Fruit fly (Drosophila melanogaster): Measurements from ENCODE around the gene Lip4.

The Lip4 gene

dm6 chr2L:10565674-10566073 lies 38.3 kb downstream of the Lip4 start (continued):
- TF ChIP-seq CG30403 (GFP tag; optimal IDR thresholded peaks at IDR 0.05) (peak; percentile 34), CG2712 (tag; optimal IDR thresholded peaks at IDR 0.05) (peak; percentile 37), gsb-n (tag; optimal IDR thresholded peaks at IDR 0.05) (no peak), pan (optimal IDR thresholded peaks at IDR 0.05) (no peak), pan (GFP tag; optimal IDR thresholded peaks at IDR 0.05 in 1 of 2, IDR thresholded peaks at IDR 0.05 in 1 of 2) (peak in 1 of 2 experiments; percentile 52), NK7.1 (GFP tag; optimal IDR thresholded peaks at IDR 0.05) (peak; percentile 14), wdn (GFP tag; IDR thresholded peaks at IDR 0.05) (0 out of 2 replicates have a peak, but pooled peaks have one; percentile 28), Hmr (GFP tag; optimal IDR thresholded peaks at IDR 0.05) (peak; percentile 81), CG4360 (GFP tag; IDR thresholded peaks at IDR 0.05) (no peak), CG4854 (GFP tag; optimal IDR thresholded peaks at IDR 0.05) (no peak), NC2β (GFP tag; optimal IDR thresholded peaks at IDR 0.05) (no peak), CG7963 (GFP tag; IDR thresholded peaks at IDR 0.05; ENCODE audit: partially characterized antibody) (no peak), CG13894 (tag; optimal IDR thresholded peaks at IDR 0.05) (peak; percentile 67), Oaz (GFP tag; IDR thresholded peaks at IDR 0.05) (0 out of 2 replicates have a peak, but pooled peaks have one; percentile 7), Awh (GFP tag; IDR thresholded peaks at IDR 0.05) (peak; percentile 53; the same call in 1 of the 2 replicates), CG6654 (GFP tag; optimal IDR thresholded peaks at IDR 0.05) (no peak), CG15479 (GFP tag; optimal IDR thresholded peaks at IDR 0.05) (no peak), CG8478 (optimal IDR thresholded peaks at IDR 0.05) (no peak), CG15073 (GFP tag; optimal IDR thresholded peaks at IDR 0.05) (no peak), CG4282 (GFP tag; optimal IDR thresholded peaks at IDR 0.05) (peak; percentile 22), CG11695 (GFP tag; IDR thresholded peaks at IDR 0.05) (peak; percentile 42; the same call in 1 of the 3 replicates), NfI (GFP tag; optimal IDR thresholded peaks at IDR 0.05) (peak; percentile 37), phol (tag; optimal IDR thresholded peaks at IDR 0.05) (peak; percentile 6), crp (GFP tag; optimal IDR thresholded peaks at IDR 0.05) (no peak), row (GFP tag; IDR thresholded peaks at IDR 0.05) (peak; percentile 70), scrt (GFP tag; optimal IDR thresholded peaks at IDR 0.05) (peak; percentile 57), CG12769 (tag; optimal IDR thresholded peaks at IDR 0.05) (peak; percentile 70), Blimp-1 (GFP tag; optimal IDR thresholded peaks at IDR 0.05) (no peak), CG12659 (GFP tag; optimal IDR thresholded peaks at IDR 0.05) (peak; percentile 35), CG6254 (GFP tag; optimal IDR thresholded peaks at IDR 0.05) (no peak), CG8944 (GFP tag; optimal IDR thresholded peaks at IDR 0.05) (peak; percentile 17), Hr78 (GFP tag; optimal IDR thresholded peaks at IDR 0.05) (no peak), Hey (tag; optimal IDR thresholded peaks at IDR 0.05) (no peak), bab2 (GFP tag; optimal IDR thresholded peaks at IDR 0.05) (no peak), Bteb2 (GFP tag; optimal IDR thresholded peaks at IDR 0.05) (no peak), CG8089 (GFP tag; optimal IDR thresholded peaks at IDR 0.05) (no peak), Meics (GFP tag; optimal IDR thresholded peaks at IDR 0.05) (peak; percentile 72), Dp (GFP tag; optimal IDR thresholded peaks at IDR 0.05) (no peak), CG14050 (GFP tag; IDR thresholded peaks at IDR 0.05) (peak; percentile 23; the same call in 1 of the 3 replicates), CG5953 (GFP tag; IDR thresholded peaks at IDR 0.05) (no peak), MESR4 (GFP tag; optimal IDR thresholded peaks at IDR 0.05) (no peak), CG14667 (GFP tag; IDR thresholded peaks at IDR 0.05) (no peak), C15 (GFP tag; IDR thresholded peaks at IDR 0.05) (no peak), klu (GFP tag; IDR thresholded peaks at IDR 0.05) (no peak), CG17186 (GFP tag; optimal IDR thresholded peaks at IDR 0.05) (no peak), CG2875 (GFP tag; optimal IDR thresholded peaks at IDR 0.05) (no peak)
